Worm (Caenorhabditis elegans) whole organism, young adult: ENCODE results near the gene ceh-41.

Experiments used
- B0035.1 ChIP-seq: sonication (generic microtip); optimal IDR thresholded peaks from 2 replicates; lab custom pipeline; 2016; ENCODE audit warnings: missing genetic modification characterization, mild to moderate bottlenecking, missing compliant biosample characterization, missing genotype, missing genetic modification reagents
- C06A6.2 ChIP-seq: fragments of 200-800 bp; sonication (Bioruptor generic); conservative IDR thresholded peaks from 2 replicates; pipeline ENCODE4 v1.3.6; 2022; ENCODE audit warnings: missing genetic modification characterization, missing compliant biosample characterization
- C17E4.6 ChIP-seq: fragments of 200-800 bp; sonication (Bioruptor generic); IDR thresholded peaks from 2 replicates; pipeline ENCODE4 v1.3.6; 2022; ENCODE audit warnings: missing genetic modification reagents, missing genetic modification characterization, missing compliant biosample characterization
- F10E7.11 ChIP-seq: sonication (generic microtip); optimal IDR thresholded peaks from 2 replicates; lab custom pipeline; 2017; ENCODE audit warnings: mild to moderate bottlenecking, missing genetic modification characterization, moderate library complexity, missing compliant biosample characterization
- F22D6.2 ChIP-seq: sonication (generic microtip); optimal IDR thresholded peaks from 2 replicates; lab custom pipeline; 2016; ENCODE audit warnings: mild to moderate bottlenecking, missing genetic modification characterization, missing compliant biosample characterization
- F33H1.4 ChIP-seq: fragments of 200-800 bp; sonication (Bioruptor generic); IDR thresholded peaks from 2 replicates; pipeline ENCODE4 v1.3.6; 2022; ENCODE audit warnings: missing genetic modification reagents, missing genetic modification characterization, missing compliant biosample characterization
- T07F8.4 ChIP-seq: sonication (generic microtip); optimal IDR thresholded peaks from 2 replicates; lab custom pipeline; 2016; ENCODE audit warnings: mild to moderate bottlenecking, missing genetic modification characterization, moderate library complexity, missing compliant biosample characterization
- T26A5.8 ChIP-seq: sonication (generic microtip); optimal IDR thresholded peaks from 2 replicates; lab custom pipeline; 2016; ENCODE audit warnings: missing genetic modification characterization, missing compliant biosample characterization
- Y53F4B.3 ChIP-seq: fragments of 200-800 bp; sonication (Bioruptor generic); IDR thresholded peaks from 2 replicates; pipeline ENCODE4 v1.3.6; 2022; ENCODE audit warnings: missing genetic modification reagents, missing genetic modification characterization, missing compliant biosample characterization
- Y56A3A.18 ChIP-seq: fragments of 200-800 bp; sonication (Bioruptor generic); IDR thresholded peaks from 2 replicates; pipeline ENCODE4 v1.3.6; 2022; ENCODE audit warnings: missing genetic modification reagents, missing genetic modification characterization, missing compliant biosample characterization
- Y79H2A.3 ChIP-seq: fragments of 200-800 bp; sonication (Bioruptor generic); conservative IDR thresholded peaks from 2 replicates; pipeline ENCODE4 v1.3.6; 2022; ENCODE audit warnings: missing genetic modification reagents, missing genetic modification characterization, missing compliant biosample characterization
- atf-7 ChIP-seq: sonication (generic microtip); optimal IDR thresholded peaks from 2 replicates; lab custom pipeline; 2017; ENCODE audit warnings: mild to moderate bottlenecking, missing genetic modification characterization, missing compliant biosample characterization
- attf-3 ChIP-seq: fragments of 200-800 bp; sonication (Bioruptor generic); conservative IDR thresholded peaks from 2 replicates; pipeline ENCODE4 v1.3.6; 2022; ENCODE audit warnings: missing genetic modification reagents, missing genetic modification characterization, missing compliant biosample characterization
- attf-5 ChIP-seq: fragments of 200-800 bp; sonication (Bioruptor generic); optimal IDR thresholded peaks from 2 replicates; lab custom pipeline; 2018; ENCODE audit warnings: mild to moderate bottlenecking, missing genetic modification characterization, missing compliant biosample characterization
- ccch-3 ChIP-seq: fragments of 200-800 bp; sonication (Bioruptor generic); optimal IDR thresholded peaks from 2 replicates; lab custom pipeline; 2018; ENCODE audit warnings: mild to moderate bottlenecking, missing genetic modification characterization, missing compliant biosample characterization
- ceh-100 ChIP-seq: fragments of 200-800 bp; sonication (Bioruptor generic); IDR thresholded peaks from 2 replicates; pipeline ENCODE4 v1.3.6; 2022; ENCODE audit warnings: missing genetic modification reagents, missing genetic modification characterization, missing compliant biosample characterization
- chd-7 ChIP-seq: sonication (generic microtip); optimal IDR thresholded peaks from 2 replicates; lab custom pipeline; 2016; ENCODE audit warnings: mild to moderate bottlenecking, missing genetic modification characterization, moderate library complexity, missing compliant biosample characterization
- dpl-1 ChIP-seq: fragments of 150-350 bp; optimal IDR thresholded peaks from 2 replicates; lab custom pipeline; 2014; ENCODE audit warnings: missing biosample characterization, missing genetic modification reagents, missing genetic modification characterization
- gei-17 ChIP-seq: fragments of 200-800 bp; sonication (Bioruptor generic); optimal IDR thresholded peaks from 2 replicates; lab custom pipeline; 2018; ENCODE audit warnings: mild to moderate bottlenecking, missing genetic modification characterization, missing compliant biosample characterization
- him-1 ChIP-seq: sonication (generic microtip); optimal IDR thresholded peaks from 2 replicates; lab custom pipeline; 2016; ENCODE audit warnings: missing genotype, missing genetic modification reagents, missing genetic modification characterization, missing compliant biosample characterization
- hlh-26 ChIP-seq: fragments of 200-800 bp; sonication (Bioruptor generic); conservative IDR thresholded peaks from 2 replicates; pipeline ENCODE4 v1.3.6; 2022; ENCODE audit warnings: missing genetic modification reagents, missing genetic modification characterization, missing compliant biosample characterization
- hmg-1.2 ChIP-seq: fragments of 200-800 bp; sonication (Bioruptor generic); IDR thresholded peaks from 2 replicates; pipeline ENCODE4 v1.3.6; 2022; ENCODE audit warnings: missing genetic modification reagents, missing genetic modification characterization, missing compliant biosample characterization
- lag-1 ChIP-seq: fragments of 200-800 bp; sonication (Bioruptor generic); IDR thresholded peaks from 2 replicates; pipeline ENCODE4 v1.3.6; 2022; ENCODE audit warnings: missing genetic modification reagents, missing genetic modification characterization, missing compliant biosample characterization
- lir-1 ChIP-seq: fragments of 200-800 bp; sonication (Bioruptor generic); conservative IDR thresholded peaks from 2 replicates; pipeline ENCODE4 v1.3.6; 2022; ENCODE audit warnings: missing genetic modification reagents, missing genetic modification characterization, missing compliant biosample characterization
- lsl-1 ChIP-seq: fragments of 200-800 bp; sonication (Bioruptor generic); optimal IDR thresholded peaks from 2 replicates; lab custom pipeline; 2018; ENCODE audit warnings: mild to moderate bottlenecking, missing genetic modification characterization, moderate library complexity, missing compliant biosample characterization
- madf-3 ChIP-seq: fragments of 200-800 bp; sonication (Bioruptor generic); IDR thresholded peaks from 2 replicates; pipeline ENCODE4 v1.3.6; 2022; ENCODE audit warnings: missing genetic modification reagents, missing genetic modification characterization, missing compliant biosample characterization
- mes-4 ChIP-seq: sonication (generic microtip); optimal IDR thresholded peaks from 2 replicates; lab custom pipeline; 2016; ENCODE audit warnings: missing genotype, missing genetic modification characterization, missing compliant biosample characterization
- mxl-1 ChIP-seq: sonication (generic microtip); optimal IDR thresholded peaks from 2 replicates; lab custom pipeline; 2016; ENCODE audit warnings: missing genetic modification characterization, missing compliant biosample characterization
- nfya-1 ChIP-seq: sonication (generic microtip); optimal IDR thresholded peaks from 2 replicates; lab custom pipeline; 2017; ENCODE audit warnings: antibody characterized with exemption, missing compliant biosample characterization, missing genetic modification characterization, borderline replicate concordance; ENCODE audit not compliant: insufficient read depth
- nfyb-1 ChIP-seq: fragments of 200-800 bp; sonication (Bioruptor generic); IDR thresholded peaks from 2 replicates; pipeline ENCODE4 v1.3.6; 2022; ENCODE audit warnings: missing genetic modification reagents, missing genetic modification characterization, missing compliant biosample characterization
- nhr-120 ChIP-seq: fragments of 200-800 bp; sonication (Bioruptor generic); IDR thresholded peaks from 2 replicates; pipeline ENCODE4 v1.3.6; 2022; ENCODE audit warnings: missing genetic modification characterization, missing compliant biosample characterization
- nhr-179 ChIP-seq: sonication (generic microtip); optimal IDR thresholded peaks from 2 replicates; lab custom pipeline; 2016; ENCODE audit warnings: mild to moderate bottlenecking, missing genetic modification characterization, missing compliant biosample characterization
- nhr-27 ChIP-seq: fragments of 200-800 bp; sonication (Bioruptor generic); optimal IDR thresholded peaks from 2 replicates; lab custom pipeline; 2018; ENCODE audit warnings: mild to moderate bottlenecking, missing genetic modification characterization, moderate library complexity, missing compliant biosample characterization
- nhr-80 ChIP-seq: sonication (generic microtip); optimal IDR thresholded peaks from 2 replicates; lab custom pipeline; 2016; ENCODE audit warnings: missing genetic modification characterization, missing compliant biosample characterization
- pha-4 ChIP-seq: fragments of 150-350 bp; sonication (generic microtip); optimal IDR thresholded peaks from 2 replicates; lab custom pipeline; 2014; ENCODE audit warnings: missing biosample characterization, missing genetic modification reagents, missing genetic modification characterization
- rec-8 ChIP-seq, 2 experiments: sonication (generic microtip); optimal IDR thresholded peaks; 2 replicates each; lab custom pipeline; 2016; ENCODE audit warnings: mild to moderate bottlenecking in 2 of 2, missing genetic modification characterization in 2 of 2, missing genetic modification reagents in 2 of 2, missing genotype in 2 of 2, missing biosample characterization in 1 of 2, missing compliant biosample characterization in 1 of 2, moderate library complexity in 1 of 2
- rpc-1 ChIP-seq, 2 experiments: fragments of 150-350 bp in 1 of 2; sonication (generic microtip) in 1 of 2; optimal IDR thresholded peaks; 2 replicates each; lab custom pipeline; 2014 to 2018; ENCODE audit warnings: missing biosample characterization in 1 of 2, missing genetic modification characterization in 1 of 2, missing genetic modification reagents in 1 of 2, missing genotype in 1 of 2
- snpc-1.1 ChIP-seq: sonication (generic microtip); optimal IDR thresholded peaks from 2 replicates; lab custom pipeline; 2017; ENCODE audit warnings: missing genetic modification characterization, mild to moderate bottlenecking, missing compliant biosample characterization, antibody characterized with exemption, moderate library complexity, missing genotype, missing genetic modification reagents; ENCODE audit not compliant: insufficient read depth
- snpc-3.4 ChIP-seq: sonication (generic microtip); optimal IDR thresholded peaks from 2 replicates; lab custom pipeline; 2017; ENCODE audit warnings: missing genetic modification characterization, mild to moderate bottlenecking, missing compliant biosample characterization, antibody characterized with exemption, moderate library complexity, missing genotype, missing genetic modification reagents
- sptf-2 ChIP-seq: fragments of 200-800 bp; sonication (Bioruptor generic); optimal IDR thresholded peaks from 2 replicates; lab custom pipeline; 2018; ENCODE audit warnings: mild to moderate bottlenecking, missing genetic modification characterization, missing compliant biosample characterization
- tbp1 ChIP-seq: fragments of 200-800 bp; sonication (Bioruptor generic); optimal IDR thresholded peaks from 2 replicates; lab custom pipeline; 2018; ENCODE audit warnings: mild to moderate bottlenecking, missing genetic modification characterization, missing compliant biosample characterization
- tbx-9 ChIP-seq: sonication (generic microtip); optimal IDR thresholded peaks from 2 replicates; lab custom pipeline; 2016; ENCODE audit warnings: borderline replicate concordance, missing genetic modification characterization, inconsistent platforms, missing compliant biosample characterization
- tlf-1 ChIP-seq: fragments of 200-800 bp; sonication (Bioruptor generic); optimal IDR thresholded peaks from 2 replicates; lab custom pipeline; 2018; ENCODE audit warnings: mild to moderate bottlenecking, missing genetic modification characterization, missing compliant biosample characterization
- unc-62 ChIP-seq: fragments of 150-350 bp; optimal IDR thresholded peaks from 2 replicates; lab custom pipeline; 2014; ENCODE audit warnings: missing biosample characterization, missing genetic modification reagents, missing genetic modification characterization
- zim-3 ChIP-seq: sonication (generic microtip); optimal IDR thresholded peaks from 2 replicates; lab custom pipeline; 2017; ENCODE audit warnings: mild to moderate bottlenecking, missing genetic modification characterization, moderate library complexity, missing compliant biosample characterization
- ztf-18 ChIP-seq: sonication (generic microtip); optimal IDR thresholded peaks from 2 replicates; lab custom pipeline; 2016; ENCODE audit warnings: missing genotype, mild to moderate bottlenecking, missing genetic modification characterization, missing compliant biosample characterization
- ztf-3 ChIP-seq: fragments of 200-800 bp; sonication (Bioruptor generic); optimal IDR thresholded peaks from 2 replicates; lab custom pipeline; 2018; ENCODE audit warnings: mild to moderate bottlenecking, missing genetic modification characterization, missing compliant biosample characterization
- ztf-6 ChIP-seq: fragments of 200-800 bp; sonication (Bioruptor generic); IDR thresholded peaks from 2 replicates; pipeline ENCODE4 v1.3.6; 2022; ENCODE audit warnings: missing genetic modification reagents, missing genetic modification characterization, missing compliant biosample characterization

ceh-41 gene

DNA sequence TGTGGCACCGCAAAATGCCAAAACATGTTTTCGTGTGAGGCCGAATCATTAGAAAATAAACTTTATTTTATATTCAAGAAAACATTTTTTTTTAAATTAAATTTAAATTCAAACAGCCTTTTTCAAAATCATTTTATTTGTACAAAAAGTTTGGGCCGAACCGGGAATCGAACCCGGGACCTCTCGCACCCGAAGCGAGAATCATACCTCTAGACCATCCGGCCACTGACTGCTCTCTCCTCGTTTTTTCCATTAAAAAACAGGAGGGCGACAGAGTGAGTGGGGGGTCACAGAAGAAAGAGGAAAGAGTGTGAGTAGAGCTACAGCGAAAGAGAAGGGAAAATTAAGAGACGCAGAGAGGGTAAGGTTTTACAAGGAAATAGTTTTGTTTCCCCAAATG, 32.2 kb upstream of the ceh-41 start (continued):
- TF ChIP-seq B0035.1: peak; percentile 72
- TF ChIP-seq rpc-1 (optimal IDR thresholded peaks at IDR 0.05; lab: Kevin White, UChicago): peak; percentile 78
- peak; percentile 91 for TF ChIP-seq rpc-1 (tag; optimal IDR thresholded peaks at IDR 0.05; lab: Kevin White, UChicago)
- TF ChIP-seq sptf-2: peak; percentile 84
- TF ChIP-seq hmg-1.2: peak; percentile 93
- TF ChIP-seq F22D6.2 (tag; lab: Kevin White, UChicago): peak; percentile 1
- TF ChIP-seq mxl-1 (tag; lab: Kevin White, UChicago): peak; percentile 85
- TF ChIP-seq F10E7.11 (tag; lab: Kevin White, UChicago): no peak
- peak; percentile 23 for TF ChIP-seq ztf-3 (GFP tag; lab: Kevin White, UChicago)
- no peak for TF ChIP-seq tbx-9 (tag; lab: Kevin White, UChicago)
- no peak for TF ChIP-seq zim-3 (tag; lab: Kevin White, UChicago)
- peak; percentile 58 for TF ChIP-seq ztf-18 (tag; lab: Kevin White, UChicago)
- no peak for TF ChIP-seq hlh-26 (GFP tag; lab: Robert Waterston, UW)
- no peak for TF ChIP-seq nhr-80 (tag; lab: Kevin White, UChicago)
- no peak for TF ChIP-seq nhr-27
- peak; percentile 37 for TF ChIP-seq mes-4 (tag; lab: Kevin White, UChicago)
- no peak for TF ChIP-seq T26A5.8 (tag; lab: Kevin White, UChicago)
- TF ChIP-seq nfyb-1 (GFP tag; lab: Robert Waterston, UW): no peak; the same call in 1 of the 2 replicates
- TF ChIP-seq nhr-179 (tag; lab: Kevin White, UChicago): peak; percentile 6
- peak; percentile 36 for TF ChIP-seq tlf-1 (GFP tag; lab: Kevin White, UChicago)
- peak; percentile 43 for TF ChIP-seq C06A6.2 (GFP tag; lab: Robert Waterston, UW)
- peak; percentile 59 for TF ChIP-seq atf-7 (tag; lab: Kevin White, UChicago)
- TF ChIP-seq ccch-3: peak; percentile 38
- TF ChIP-seq T07F8.4 (tag; lab: Kevin White, UChicago): peak; percentile 48
- peak; percentile 67 for TF ChIP-seq snpc-3.4 (tag; lab: Kevin White, UChicago)
- peak; percentile 72 for TF ChIP-seq snpc-1.1 (tag; lab: Kevin White, UChicago)
- TF ChIP-seq attf-5 (GFP tag; lab: Kevin White, UChicago): peak; percentile 41
- TF ChIP-seq gei-17 (GFP tag; lab: Kevin White, UChicago): peak; percentile 82
- TF ChIP-seq F33H1.4 (GFP tag; lab: Robert Waterston, UW): no peak
- peak; percentile 93 for TF ChIP-seq tbp1
- TF ChIP-seq C17E4.6 (GFP tag; lab: Robert Waterston, UW): no peak
- peak; percentile 48 for TF ChIP-seq ceh-100 (GFP tag; lab: Robert Waterston, UW)
- TF ChIP-seq ztf-6: no peak
- no peak for TF ChIP-seq madf-3 (GFP tag; lab: Robert Waterston, UW)
- peak; percentile 93 for TF ChIP-seq Y56A3A.18 (GFP tag; lab: Robert Waterston, UW)
- TF ChIP-seq dpl-1 (GFP tag; lab: Kevin White, UChicago): no peak
- no peak for TF ChIP-seq nfya-1 (tag; lab: Kevin White, UChicago)
- 0 out of 2 replicates have a peak, but pooled peaks have one; percentile 51 for TF ChIP-seq lag-1
- TF ChIP-seq lsl-1 (GFP tag; lab: Kevin White, UChicago): no peak
- 0 out of 2 replicates have a peak, but pooled peaks have one; percentile 24 for TF ChIP-seq Y53F4B.3 (GFP tag; lab: Robert Waterston, UW)
- TF ChIP-seq attf-3 (GFP tag; lab: Robert Waterston, UW): no peak
- peak; percentile 66 to 72 for TF ChIP-seq rec-8 (tag; optimal IDR thresholded peaks at IDR 0.05; lab: Kevin White, UChicago)
- TF ChIP-seq nhr-120 (GFP tag; lab: Robert Waterston, UW): no peak
- no peak for TF ChIP-seq unc-62 (GFP tag; lab: Kevin White, UChicago)
- no peak for TF ChIP-seq pha-4 (tag; lab: Kevin White, UChicago)
- TF ChIP-seq chd-7 (tag; lab: Kevin White, UChicago): peak; percentile 50
- TF ChIP-seq lir-1 (GFP tag; lab: Robert Waterston, UW): 0 out of 2 replicates have a peak, but pooled peaks have one; percentile 61
- peak; percentile 92 for TF ChIP-seq him-1
- TF ChIP-seq Y79H2A.3 (GFP tag; lab: Robert Waterston, UW): no peak
